Fruit fly (Drosophila melanogaster) whole organism, embryonic: ENCODE measurements around the gene CG3726.

Source experiments
- C15 ChIP-seq: fragments of 200-800 bp; sonication (Bioruptor generic); IDR thresholded peaks from 3 replicates; pipeline ENCODE4 v1.3.6; 2022; ENCODE audit warnings: missing biosample characterization, missing genetic modification characterization
- CG10979 ChIP-seq: fragments of 200-800 bp; sonication (Bioruptor generic); optimal IDR thresholded peaks from 2 replicates; lab custom pipeline; 2018; ENCODE audit warnings: missing biosample characterization, mild to moderate bottlenecking, missing genetic modification characterization, moderate library complexity
- CG12236 ChIP-seq: fragments of 200-800 bp; sonication (Bioruptor generic); optimal IDR thresholded peaks from 2 replicates; lab custom pipeline; 2016; ENCODE audit warnings: missing biosample characterization, missing genetic modification characterization
- CG12659 ChIP-seq: fragments of 200-800 bp; sonication (Bioruptor generic); optimal IDR thresholded peaks from 3 replicates; lab custom pipeline; 2017; ENCODE audit warnings: mild to moderate bottlenecking, missing biosample characterization, missing genetic modification reagents, missing genetic modification characterization
- CG15696 ChIP-seq: fragments of 200-800 bp; sonication (Bioruptor generic); optimal IDR thresholded peaks from 2 replicates; lab custom pipeline; 2019; ENCODE audit warnings: missing biosample characterization, mild to moderate bottlenecking, missing genetic modification characterization, moderate library complexity
- CG3065 ChIP-seq: fragments of 200-800 bp; sonication (Bioruptor generic); optimal IDR thresholded peaks from 2 replicates; lab custom pipeline; 2016; ENCODE audit warnings: missing biosample characterization, missing genetic modification characterization
- CG32772 ChIP-seq: fragments of 200-800 bp; sonication (Bioruptor generic); IDR thresholded peaks from 2 replicates; pipeline ENCODE4 v1.3.6; 2022; ENCODE audit warnings: missing biosample characterization, missing genetic modification characterization
- CG4282 ChIP-seq: fragments of 200-800 bp; sonication (Bioruptor generic); optimal IDR thresholded peaks from 2 replicates; lab custom pipeline; 2016; ENCODE audit warnings: missing biosample characterization, missing genetic modification characterization
- CG6272 ChIP-seq: fragments of 200-800 bp; sonication (Bioruptor generic); IDR thresholded peaks from 2 replicates; pipeline ENCODE4 v1.3.6; 2022; ENCODE audit warnings: missing biosample characterization, missing genetic modification characterization
- CG6689 ChIP-seq: fragments of 200-800 bp; sonication (Bioruptor generic); IDR thresholded peaks from 2 replicates; pipeline ENCODE4 v1.3.6; 2022; ENCODE audit warnings: missing biosample characterization, missing genetic modification characterization
- CG7271 ChIP-seq: fragments of 200-800 bp; sonication (Bioruptor generic); optimal IDR thresholded peaks from 2 replicates; lab custom pipeline; 2018; ENCODE audit warnings: missing biosample characterization, mild to moderate bottlenecking, missing genetic modification characterization, moderate library complexity
- CG7357 ChIP-seq: fragments of 200-800 bp; sonication (Bioruptor generic); IDR thresholded peaks from 3 replicates; pipeline ENCODE4 v1.3.6; 2022; ENCODE audit warnings: missing biosample characterization, missing genetic modification characterization
- CG7556 ChIP-seq: fragments of 200-800 bp; sonication (Bioruptor generic); optimal IDR thresholded peaks from 2 replicates; lab custom pipeline; 2017; ENCODE audit warnings: missing biosample characterization, mild to moderate bottlenecking, missing genetic modification characterization
- CG8765 ChIP-seq: fragments of 200-800 bp; sonication (Bioruptor generic); IDR thresholded peaks from 2 replicates; pipeline ENCODE4 v1.3.6; 2022; ENCODE audit warnings: missing biosample characterization, missing genetic modification characterization
- CG8944 ChIP-seq: fragments of 200-800 bp; sonication (Bioruptor generic); optimal IDR thresholded peaks from 3 replicates; lab custom pipeline; 2016; ENCODE audit warnings: missing biosample characterization, missing genetic modification characterization
- CG9609 ChIP-seq: fragments of 200-800 bp; sonication (Bioruptor generic); optimal IDR thresholded peaks from 3 replicates; lab custom pipeline; 2016; ENCODE audit warnings: missing biosample characterization, missing genetic modification characterization
- CG9797 ChIP-seq: fragments of 200-800 bp; sonication (Bioruptor generic); optimal IDR thresholded peaks from 3 replicates; lab custom pipeline; 2018; ENCODE audit warnings: missing biosample characterization, mild to moderate bottlenecking, missing genetic modification characterization
- Chrac-16 ChIP-seq: fragments of 200-800 bp; sonication (Bioruptor generic); optimal IDR thresholded peaks from 3 replicates; lab custom pipeline; 2016; ENCODE audit warnings: missing biosample characterization, missing genetic modification characterization
- Dref ChIP-seq: fragments of 200-800 bp; sonication (Bioruptor generic); IDR thresholded peaks from 2 replicates; pipeline ENCODE4 v1.3.6; 2022; ENCODE audit warnings: missing biosample characterization, missing genetic modification characterization
- Drgx ChIP-seq: fragments of 200-800 bp; sonication (Bioruptor generic); IDR thresholded peaks from 2 replicates; pipeline ENCODE4 v1.3.6; 2022; ENCODE audit warnings: missing biosample characterization, missing genetic modification characterization
- HmgD ChIP-seq: fragments of 200-800 bp; sonication (Bioruptor generic); optimal IDR thresholded peaks from 3 replicates; lab custom pipeline; 2016; ENCODE audit warnings: missing biosample characterization, missing genetic modification characterization
- HmgZ ChIP-seq: fragments of 200-800 bp; sonication (Bioruptor generic); optimal IDR thresholded peaks from 2 replicates; lab custom pipeline; 2018; ENCODE audit warnings: missing biosample characterization, mild to moderate bottlenecking, missing genetic modification characterization
- Kr ChIP-seq: fragments of 200-800 bp; sonication (Bioruptor generic); optimal IDR thresholded peaks from 2 replicates; lab custom pipeline; 2017; ENCODE audit warnings: missing biosample characterization, mild to moderate bottlenecking, missing genetic modification characterization
- NC2β ChIP-seq: fragments of 200-800 bp; sonication (Bioruptor generic); optimal IDR thresholded peaks from 2 replicates; lab custom pipeline; 2016; ENCODE audit warnings: missing biosample characterization, missing genetic modification characterization
- NK7.1 ChIP-seq: fragments of 200-800 bp; sonication (Bioruptor generic); optimal IDR thresholded peaks from 3 replicates; lab custom pipeline; 2016; ENCODE audit warnings: missing biosample characterization, missing genetic modification characterization
- Pdp1 ChIP-seq, 2 experiments: fragments of 200-800 bp; sonication (Bioruptor generic); optimal IDR thresholded peaks; 3 replicates each; lab custom pipeline; 2016; ENCODE audit warnings: missing biosample characterization in 2 of 2, missing genetic modification characterization in 2 of 2, mild to moderate bottlenecking in 1 of 2, moderate library complexity in 1 of 2
- Sry-β ChIP-seq: fragments of 200-800 bp; sonication (Bioruptor generic); optimal IDR thresholded peaks from 2 replicates; lab custom pipeline; 2018; ENCODE audit warnings: missing biosample characterization, mild to moderate bottlenecking, missing genetic modification characterization, moderate library complexity
- TFAM ChIP-seq: fragments of 200-800 bp; sonication (Bioruptor generic); optimal IDR thresholded peaks from 2 replicates; lab custom pipeline; 2017; ENCODE audit warnings: missing biosample characterization, missing genetic modification characterization, inconsistent platforms
- YL-1 ChIP-seq: fragments of 200-800 bp; sonication (Bioruptor generic); optimal IDR thresholded peaks from 3 replicates; lab custom pipeline; 2017; ENCODE audit warnings: missing biosample characterization, mild to moderate bottlenecking, missing genetic modification characterization
- ash1 ChIP-seq: fragments of 200-800 bp; sonication (Bioruptor generic); optimal IDR thresholded peaks from 2 replicates; lab custom pipeline; 2018; ENCODE audit warnings: missing biosample characterization, mild to moderate bottlenecking, missing genetic modification characterization
- bbx ChIP-seq: fragments of 200-800 bp; sonication (Bioruptor generic); IDR thresholded peaks from 2 replicates; pipeline ENCODE4 v1.3.6; 2022; ENCODE audit warnings: missing biosample characterization, missing genetic modification characterization; ENCODE audit not compliant: partially characterized antibody
- bcd ChIP-seq: fragments of 200-800 bp; sonication (Bioruptor generic); optimal IDR thresholded peaks from 2 replicates; lab custom pipeline; 2017; ENCODE audit warnings: missing biosample characterization, mild to moderate bottlenecking, missing genetic modification characterization
- bsh ChIP-seq, 2 experiments: fragments of 200-800 bp; sonication (Bioruptor generic); optimal IDR thresholded peaks; 2 replicates each; lab custom pipeline; 2017 to 2018; ENCODE audit warnings: mild to moderate bottlenecking in 2 of 2, missing biosample characterization in 2 of 2, missing genetic modification characterization in 2 of 2, moderate library complexity in 1 of 2
- cato ChIP-seq: fragments of 200-800 bp; sonication (Bioruptor generic); optimal IDR thresholded peaks from 2 replicates; lab custom pipeline; 2016; ENCODE audit warnings: missing biosample characterization, missing genetic modification characterization, borderline replicate concordance
- chm ChIP-seq: fragments of 200-800 bp; sonication (Bioruptor generic); IDR thresholded peaks from 2 replicates; pipeline ENCODE4 v1.3.6; 2022; ENCODE audit warnings: missing biosample characterization, missing genetic modification characterization
- corto ChIP-seq: fragments of 200-800 bp; sonication (Bioruptor generic); optimal IDR thresholded peaks from 2 replicates; lab custom pipeline; 2016; ENCODE audit warnings: missing biosample characterization, mild to moderate bottlenecking, missing genetic modification characterization, moderate library complexity
- cwo ChIP-seq: fragments of 200-800 bp; sonication (Bioruptor generic); optimal IDR thresholded peaks from 3 replicates; lab custom pipeline; 2017; ENCODE audit warnings: missing biosample characterization, missing genetic modification characterization, mild to moderate bottlenecking, moderate library complexity, missing genetic modification reagents
- danr ChIP-seq: fragments of 200-800 bp; sonication (Bioruptor generic); IDR thresholded peaks from 2 replicates; pipeline ENCODE4 v1.3.6; 2022; ENCODE audit warnings: missing biosample characterization, missing genetic modification characterization
- dm ChIP-seq: fragments of 200-800 bp; sonication (Bioruptor generic); optimal IDR thresholded peaks from 3 replicates; lab custom pipeline; 2016; ENCODE audit warnings: missing biosample characterization, missing genetic modification characterization
- en ChIP-seq: fragments of 200-800 bp; sonication (Bioruptor generic); optimal IDR thresholded peaks from 2 replicates; lab custom pipeline; 2016; ENCODE audit warnings: missing biosample characterization, missing genetic modification characterization
- gro ChIP-seq: fragments of 200-800 bp; sonication (Bioruptor generic); optimal IDR thresholded peaks from 2 replicates; lab custom pipeline; 2016; ENCODE audit warnings: missing biosample characterization, missing genetic modification characterization
- ind ChIP-seq: fragments of 200-800 bp; sonication (Bioruptor generic); optimal IDR thresholded peaks from 3 replicates; lab custom pipeline; 2016; ENCODE audit warnings: missing biosample characterization, missing genetic modification characterization
- lab ChIP-seq: fragments of 200-800 bp; sonication (Bioruptor generic); optimal IDR thresholded peaks from 3 replicates; lab custom pipeline; 2017; ENCODE audit warnings: missing biosample characterization, missing genetic modification characterization, mild to moderate bottlenecking, moderate library complexity, missing genetic modification reagents
- nerfin-2 ChIP-seq: fragments of 200-800 bp; sonication (Bioruptor generic); IDR thresholded peaks from 2 replicates; pipeline ENCODE4 v1.3.6; 2022; ENCODE audit warnings: missing biosample characterization, missing genetic modification characterization; ENCODE audit not compliant: partially characterized antibody
- otp ChIP-seq: fragments of 200-800 bp; sonication (Bioruptor generic); IDR thresholded peaks from 3 replicates; pipeline ENCODE4, ENCODE4 v1.3.6; 2022; ENCODE audit warnings: missing biosample characterization, missing genetic modification characterization
- pb ChIP-seq: fragments of 200-800 bp; sonication (Bioruptor generic); optimal IDR thresholded peaks from 3 replicates; lab custom pipeline; 2016; ENCODE audit warnings: missing biosample characterization, missing genetic modification characterization
- row ChIP-seq: fragments of 200-800 bp; sonication (Bioruptor generic); IDR thresholded peaks from 3 replicates; pipeline ENCODE4 v1.3.6; 2022; ENCODE audit warnings: missing biosample characterization, missing genetic modification characterization
- scrt ChIP-seq: fragments of 200-800 bp; sonication (Bioruptor generic); optimal IDR thresholded peaks from 2 replicates; lab custom pipeline; 2018; ENCODE audit warnings: missing biosample characterization, mild to moderate bottlenecking, missing genetic modification characterization, moderate library complexity
- tll ChIP-seq, 2 experiments: fragments of 200-800 bp in 1 of 2; fragments of >200 bp in 1 of 2; sonication (Bioruptor generic) in 1 of 2; optimal IDR thresholded peaks; 2 replicates each; lab custom pipeline; 2017 to 2019; ENCODE audit warnings: missing biosample characterization in 2 of 2, missing genetic modification characterization in 2 of 2, mild to moderate bottlenecking in 1 of 2, moderate library complexity in 1 of 2
- vvl ChIP-seq: fragments of 200-800 bp; sonication (Bioruptor generic); IDR thresholded peaks from 2 replicates; pipeline ENCODE4 v1.3.6; 2022; ENCODE audit warnings: missing biosample characterization, missing genetic modification characterization

CG3726 gene

DNA sequence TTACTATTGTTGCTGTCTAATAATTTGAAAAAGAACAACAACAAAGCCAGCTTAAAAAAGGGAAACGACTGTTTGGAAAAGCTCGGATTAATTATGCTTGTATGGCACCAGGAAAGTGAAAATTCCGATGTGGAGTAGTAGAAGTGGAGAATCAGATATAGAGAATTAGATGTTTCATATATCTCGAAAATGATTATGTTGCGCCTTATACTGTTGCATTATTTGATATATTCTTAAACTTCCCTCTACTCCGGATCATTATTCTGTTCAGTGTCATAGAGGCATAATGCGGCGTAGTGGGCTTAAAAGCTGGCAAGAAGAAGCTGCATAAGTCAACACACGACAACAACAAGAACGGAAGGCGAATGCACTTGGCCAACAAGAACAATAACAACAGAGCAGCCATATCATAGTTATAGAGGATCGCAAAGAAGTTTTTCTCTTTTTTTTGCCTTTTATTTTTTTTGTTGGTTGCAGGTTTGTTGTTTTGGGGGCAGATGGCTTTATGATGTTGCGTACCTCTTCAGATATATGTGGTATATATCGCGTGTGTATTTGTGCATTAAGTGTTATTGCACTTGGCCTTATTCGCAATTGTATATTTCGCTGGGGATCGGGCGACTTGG lies 9.0 kb downstream of the CG3726 start (continued):
- TF ChIP-seq scrt (GFP tag; lab: Kevin White, UChicago), result no peak
- TF ChIP-seq C15, result no peak
- no peak for TF ChIP-seq YL-1 (GFP tag; lab: Kevin White, UChicago)
- no peak for TF ChIP-seq dm
- no peak for TF ChIP-seq CG8944 (GFP tag; lab: Kevin White, UChicago)
- no peak for TF ChIP-seq CG7271 (tag; lab: Kevin White, UChicago)
- TF ChIP-seq danr (GFP tag; lab: Robert Waterston, UW), result no peak
- no peak for TF ChIP-seq cato (GFP tag; lab: Kevin White, UChicago)
- TF ChIP-seq CG4282 (GFP tag; lab: Kevin White, UChicago), result no peak
- no peak for TF ChIP-seq ind (GFP tag; lab: Kevin White, UChicago)
- TF ChIP-seq CG7357 (GFP tag; lab: Robert Waterston, UW), result 0 out of 3 replicates have a peak, but pooled peaks have one; percentile 17
- TF ChIP-seq gro (GFP tag; lab: Kevin White, UChicago), result no peak
- peak; percentile 56 for TF ChIP-seq vvl (GFP tag; lab: Robert Waterston, UW)
- TF ChIP-seq row, result peak; percentile 48
- TF ChIP-seq pb, result no peak
- TF ChIP-seq CG6689 (GFP tag; lab: Robert Waterston, UW), result peak; percentile 30
- TF ChIP-seq CG8765, result no peak
- TF ChIP-seq CG9797 (GFP tag; lab: Kevin White, UChicago), result no peak
- TF ChIP-seq chm (GFP tag; lab: Robert Waterston, UW), result no peak
- TF ChIP-seq Drgx (GFP tag; lab: Robert Waterston, UW), result peak; percentile 85
- no peak for TF ChIP-seq CG3065
- TF ChIP-seq CG6272 (GFP tag; lab: Robert Waterston, UW), result no peak
- no peak for TF ChIP-seq tll (GFP tag; optimal IDR thresholded peaks at IDR 0.05; lab: Kevin White, UChicago)
- TF ChIP-seq CG12659 (GFP tag; lab: Kevin White, UChicago), result no peak
- TF ChIP-seq ash1 (GFP tag; lab: Kevin White, UChicago), result no peak
- TF ChIP-seq CG32772 (GFP tag; lab: Robert Waterston, UW), result 0 out of 2 replicates have a peak, but pooled peaks have one; percentile 11
- no peak for TF ChIP-seq NK7.1
- TF ChIP-seq CG10979, result peak; percentile 36
- no peak for TF ChIP-seq bbx
- TF ChIP-seq Pdp1 (GFP tag; optimal IDR thresholded peaks at IDR 0.05; lab: Kevin White, UChicago), result no peak
- no peak for TF ChIP-seq Dref (GFP tag; lab: Robert Waterston, UW)
- no peak for TF ChIP-seq otp
- no peak for TF ChIP-seq Kr (GFP tag; lab: Kevin White, UChicago)
- no peak for TF ChIP-seq bcd (GFP tag; lab: Kevin White, UChicago)
- no peak for TF ChIP-seq CG7556 (GFP tag; lab: Kevin White, UChicago)
- TF ChIP-seq HmgZ (tag; lab: Kevin White, UChicago), result no peak
- TF ChIP-seq Sry-β (GFP tag; lab: Kevin White, UChicago), result no peak
- no peak for TF ChIP-seq en (GFP tag; lab: Kevin White, UChicago)
- TF ChIP-seq CG12236 (GFP tag; lab: Kevin White, UChicago), result no peak
- no peak for TF ChIP-seq nerfin-2 (GFP tag; lab: Robert Waterston, UW)
- TF ChIP-seq corto (GFP tag; lab: Kevin White, UChicago), result no peak
- TF ChIP-seq CG15696 (tag; lab: Kevin White, UChicago), result no peak
- no peak for TF ChIP-seq cwo (GFP tag; lab: Kevin White, UChicago)
- no peak for TF ChIP-seq Chrac-16
- TF ChIP-seq HmgD, result no peak
- TF ChIP-seq CG9609 (GFP tag; lab: Kevin White, UChicago), result no peak
- TF ChIP-seq NC2β (GFP tag; lab: Kevin White, UChicago), result no peak
- TF ChIP-seq TFAM (GFP tag; lab: Kevin White, UChicago), result no peak
- TF ChIP-seq bsh (GFP tag; optimal IDR thresholded peaks at IDR 0.05; lab: Kevin White, UChicago), result peak; percentile 18 to 38
- TF ChIP-seq lab (GFP tag; lab: Kevin White, UChicago), result no peak
